Worm (Caenorhabditis elegans) whole organism, mixed stage, embryonic: ENCODE measurements around the gene srt-3.
"Not testable (repeated sequence)": the region's sequence is repeated elsewhere in the genome, so short reads cannot be mapped to it uniquely, and the experiment has no call there.

ENCODE experiments used
- M03D4.4 ChIP-seq: sonication (generic microtip); optimal IDR thresholded peaks from 2 replicates; lab custom pipeline; 2017; ENCODE audit warnings: mild to moderate bottlenecking, missing genetic modification characterization, missing compliant biosample characterization
- blmp-1 ChIP-seq: fragments of 150-350 bp; optimal IDR thresholded peaks from 2 replicates; lab custom pipeline; 2014; ENCODE audit warnings: missing biosample characterization, missing genetic modification characterization
- ces-1 ChIP-seq: fragments of 150-350 bp; optimal IDR thresholded peaks from 2 replicates; lab custom pipeline; 2014; ENCODE audit warnings: missing biosample characterization, missing genetic modification reagents, missing genetic modification characterization
- drap-1 ChIP-seq: fragments of 200-800 bp; sonication (Bioruptor generic); optimal IDR thresholded peaks from 3 replicates; lab custom pipeline; 2018; ENCODE audit warnings: mild to moderate bottlenecking, missing genetic modification characterization, missing compliant biosample characterization
- elt-1 ChIP-seq: sonication (generic microtip); optimal IDR thresholded peaks from 2 replicates; lab custom pipeline; 2017; ENCODE audit warnings: missing genetic modification characterization, mild to moderate bottlenecking, missing compliant biosample characterization, antibody characterized with exemption, moderate library complexity, borderline replicate concordance; ENCODE audit not compliant: insufficient read depth
- elt-3 ChIP-seq: fragments of 150-350 bp; optimal IDR thresholded peaks from 2 replicates; lab custom pipeline; 2014; ENCODE audit warnings: missing biosample characterization, missing genetic modification characterization
- flh-1 ChIP-seq: fragments of 200-800 bp; sonication (Bioruptor generic); optimal IDR thresholded peaks from 2 replicates; lab custom pipeline; 2018; ENCODE audit warnings: mild to moderate bottlenecking, missing genetic modification characterization, moderate library complexity, missing compliant biosample characterization
- ham-2 ChIP-seq: fragments of 200-800 bp; sonication (Bioruptor generic); optimal IDR thresholded peaks from 2 replicates; lab custom pipeline; 2018; ENCODE audit warnings: mild to moderate bottlenecking, missing genetic modification characterization, missing compliant biosample characterization
- hlh-1 ChIP-seq: fragments of 150-350 bp; optimal IDR thresholded peaks from 2 replicates; lab custom pipeline; 2014; ENCODE audit warnings: missing biosample characterization, missing genetic modification reagents, missing genetic modification characterization
- lin-13 ChIP-seq: fragments of 150-350 bp; optimal IDR thresholded peaks from 2 replicates; lab custom pipeline; 2014; ENCODE audit warnings: missing biosample characterization, missing genetic modification characterization
- nhr-12 ChIP-seq: fragments of 150-350 bp; optimal IDR thresholded peaks from 2 replicates; lab custom pipeline; 2014; ENCODE audit warnings: missing biosample characterization, missing genetic modification characterization
- nhr-28 ChIP-seq: fragments of 150-350 bp; optimal IDR thresholded peaks from 2 replicates; lab custom pipeline; 2014; ENCODE audit warnings: missing biosample characterization, missing genetic modification characterization
- nhr-76 ChIP-seq: sonication (generic microtip); optimal IDR thresholded peaks from 2 replicates; lab custom pipeline; 2017; ENCODE audit warnings: missing biosample characterization, missing genetic modification characterization
- sem-2 ChIP-seq: fragments of 200-800 bp; sonication (Bioruptor generic); optimal IDR thresholded peaks from 2 replicates; lab custom pipeline; 2018; ENCODE audit warnings: mild to moderate bottlenecking, missing genetic modification characterization, missing compliant biosample characterization
- tbx-8 ChIP-seq: fragments of 200-800 bp; sonication (Bioruptor generic); optimal IDR thresholded peaks from 2 replicates; lab custom pipeline; 2018; ENCODE audit warnings: mild to moderate bottlenecking, missing genetic modification characterization, moderate library complexity, missing compliant biosample characterization
- unc-120 ChIP-seq: sonication (generic microtip); optimal IDR thresholded peaks from 2 replicates; lab custom pipeline; 2017; ENCODE audit warnings: missing genetic modification characterization, missing compliant biosample characterization; ENCODE audit not compliant: poor library complexity, severe bottlenecking
- unc-39 ChIP-seq: fragments of 150-350 bp; optimal IDR thresholded peaks from 2 replicates; lab custom pipeline; 2014; ENCODE audit warnings: missing biosample characterization, missing genetic modification characterization
- unc-62 ChIP-seq: fragments of 150-350 bp; optimal IDR thresholded peaks from 2 replicates; lab custom pipeline; 2014; ENCODE audit warnings: missing biosample characterization, missing genetic modification reagents, missing genetic modification characterization
- zip-8 ChIP-seq: fragments of 150-350 bp; optimal IDR thresholded peaks from 2 replicates; lab custom pipeline; 2014; ENCODE audit warnings: missing biosample characterization, missing genetic modification characterization
- ztf-11 ChIP-seq: fragments of 150-350 bp; optimal IDR thresholded peaks from 2 replicates; lab custom pipeline; 2014; ENCODE audit warnings: missing biosample characterization, missing genetic modification characterization

Gene srt-3

DNA sequence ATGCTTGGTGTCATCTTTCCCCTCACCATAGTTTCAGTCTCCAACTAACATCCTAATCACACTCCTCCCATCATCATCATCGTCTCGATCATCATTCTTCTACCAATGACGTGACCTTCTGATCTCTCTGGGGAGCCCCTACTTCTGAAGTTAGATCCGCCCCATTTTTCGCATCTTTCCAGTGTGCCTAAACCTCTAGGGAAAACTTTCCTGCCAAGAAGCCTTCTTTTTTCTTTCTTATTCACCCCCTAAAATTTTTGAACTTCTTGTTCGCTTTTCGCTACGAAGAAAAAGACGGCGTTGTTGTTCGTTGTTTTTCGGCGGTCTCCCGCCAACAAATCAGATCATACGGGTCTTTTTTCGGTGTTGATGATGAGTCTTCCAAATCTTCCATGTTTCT lies 41.7 kb downstream of the srt-3 start:
- TF ChIP-seq nhr-28, result no peak
- TF ChIP-seq unc-39 (tag; lab: Kevin White, UChicago), result no peak
- TF ChIP-seq elt-1, result no peak
- TF ChIP-seq tbx-8, result no peak
- no peak for TF ChIP-seq M03D4.4 (tag; lab: Kevin White, UChicago)

DNA sequence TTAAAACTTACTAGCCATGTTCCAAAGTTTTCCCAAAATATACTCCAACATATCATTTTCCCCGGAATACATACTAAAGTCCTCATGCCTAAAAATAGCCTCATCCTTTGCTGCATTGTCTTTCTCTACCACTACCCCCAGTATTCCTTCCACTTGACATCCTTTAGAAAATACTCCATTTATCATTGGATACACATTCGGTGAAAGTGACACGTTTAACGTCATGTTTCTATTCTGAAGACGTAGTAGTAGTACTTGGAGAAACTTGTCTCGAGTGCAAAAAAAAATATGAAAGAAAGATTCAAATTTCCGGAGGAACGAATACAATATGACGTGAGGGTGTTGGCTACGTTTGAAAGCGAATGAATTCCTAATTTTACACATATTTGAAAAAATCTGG lies 43.1 kb downstream of the srt-3 start:
- no peak for TF ChIP-seq ham-2 (GFP tag; lab: Kevin White, UChicago)
- no peak for TF ChIP-seq lin-13 (tag; lab: Kevin White, UChicago)
- no peak for TF ChIP-seq elt-1
- no peak for TF ChIP-seq ztf-11 (tag; lab: Kevin White, UChicago)
- no peak for TF ChIP-seq unc-120
- no peak for TF ChIP-seq nhr-28
- TF ChIP-seq zip-8 (tag; lab: Kevin White, UChicago), result no peak
- no peak for TF ChIP-seq ces-1 (GFP tag; lab: Kevin White, UChicago)
- no peak for TF ChIP-seq unc-62
- no peak for TF ChIP-seq M03D4.4 (tag; lab: Kevin White, UChicago)
- TF ChIP-seq nhr-12 (tag; lab: Kevin White, UChicago), result no peak
- TF ChIP-seq tbx-8, result no peak
- no peak for TF ChIP-seq unc-39 (tag; lab: Kevin White, UChicago)

DNA sequence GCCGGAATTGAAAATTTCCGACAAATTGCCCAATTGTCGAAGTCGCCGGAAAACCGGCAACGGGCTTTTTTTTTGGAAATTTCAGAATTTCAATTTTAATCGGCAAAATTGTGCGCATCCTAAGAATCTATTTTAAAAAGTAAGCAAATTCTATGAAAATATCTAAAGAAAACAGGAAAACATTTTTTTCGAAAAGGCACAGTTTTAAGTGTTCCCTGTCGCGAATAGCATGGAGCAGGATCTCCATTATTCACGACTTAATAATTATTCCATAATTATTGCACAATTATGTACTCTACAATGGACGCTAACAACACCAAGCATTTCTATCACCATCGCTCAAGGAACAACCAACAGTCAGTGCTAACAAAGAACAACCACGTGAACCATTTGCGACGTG lies 44.1 kb downstream of the srt-3 start, which contains the start of gene H43I07.4:
Gene H43I07.4 (plus strand): TSS at position 301 of the 400 bp plus-strand sequence.
- TF ChIP-seq blmp-1; ces-1 (GFP tag; lab: Kevin White, UChicago); drap-1 (GFP tag; lab: Kevin White, UChicago): not testable (repeated sequence)

ce11 chrV:4211521-4211920 lies 48.5 kb downstream of the srt-3 start:
- TF ChIP-seq blmp-1 (no peak), nhr-12 (tag; lab: Kevin White, UChicago) (no peak), elt-3 (tag; lab: Kevin White, UChicago) (no peak), nhr-76 (tag; lab: Kevin White, UChicago) (no peak), hlh-1 (tag; lab: Kevin White, UChicago) (no peak), nhr-28 (no peak), sem-2 (GFP tag; lab: Kevin White, UChicago) (no peak), lin-13 (tag; lab: Kevin White, UChicago) (no peak), flh-1 (GFP tag; lab: Kevin White, UChicago) (no peak), unc-120 (no peak)
- TF ChIP-seq, all 35 proteins: peak for 0
